Fruit fly (Drosophila melanogaster): ENCODE data around the gene CG12991.

Gene CG12991

dm6 chrX:17595822-17596221 is 16.2 kb downstream of the CG12991 start (continued):
- TF ChIP-seq pan (optimal IDR thresholded peaks at IDR 0.05) (no peak), pan (GFP tag; optimal IDR thresholded peaks at IDR 0.05 in 1 of 2, IDR thresholded peaks at IDR 0.05 in 1 of 2) (peak in 1 of 2 experiments; percentile 80), ewg (GFP tag; optimal IDR thresholded peaks at IDR 0.05) (peak; percentile 27), sisA (GFP tag; IDR thresholded peaks at IDR 0.05) (peak; percentile 70), mirr (GFP tag; optimal IDR thresholded peaks at IDR 0.05) (no peak), CG10274 (GFP tag; optimal IDR thresholded peaks at IDR 0.05) (peak; percentile 56), en (GFP tag; optimal IDR thresholded peaks at IDR 0.05) (no peak), sob (GFP tag; IDR thresholded peaks at IDR 0.05) (peak; percentile 88), CG8388 (GFP tag; optimal IDR thresholded peaks at IDR 0.05) (peak; percentile 54), Lpt (GFP tag; optimal IDR thresholded peaks at IDR 0.05) (no peak)

- TF ChIP-seq tio (GFP tag; optimal IDR thresholded peaks at IDR 0.05): no peak
- no peak for TF ChIP-seq ind (GFP tag; optimal IDR thresholded peaks at IDR 0.05)
- no peak for TF ChIP-seq HmgD (GFP tag; optimal IDR thresholded peaks at IDR 0.05)
- TF ChIP-seq Med (GFP tag): peak; percentile 42
- no peak for TF ChIP-seq CG11456 (GFP tag; IDR thresholded peaks at IDR 0.05)
Observed at dm6 chrX:17597622-17598021, 18.0 kb downstream of the CG12991 start.

DNA sequence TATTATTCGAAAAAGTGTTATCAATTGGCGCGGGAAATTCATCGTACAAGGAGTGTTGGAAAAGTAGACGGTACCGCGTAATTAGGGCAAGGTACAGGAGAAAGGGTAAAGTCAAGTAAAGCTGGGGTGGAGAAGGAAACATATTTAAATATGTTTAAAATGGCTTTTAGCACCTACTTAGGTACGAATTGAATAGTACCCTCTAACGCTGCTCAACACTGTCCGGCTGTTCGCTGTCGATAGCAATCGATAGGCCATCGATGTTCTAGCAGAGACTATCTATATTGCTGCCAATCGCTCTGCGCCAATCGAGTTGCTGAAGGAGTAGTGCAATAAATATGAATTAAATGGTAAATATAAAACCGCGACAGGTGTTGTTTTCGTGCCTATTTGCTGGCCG is 19.7 kb downstream of the CG12991 start, which contains the start of gene X11L:
Gene X11L, plus strand, starts transcription at position 279 of the 400 bp plus-strand sequence.
- TF ChIP-seq Bteb2 (GFP tag; optimal IDR thresholded peaks at IDR 0.05) (peak; percentile 55), CG1792 (GFP tag; optimal IDR thresholded peaks at IDR 0.05) (peak; percentile 56), lbe (GFP tag; optimal IDR thresholded peaks at IDR 0.05) (peak; percentile 75), dysf (GFP tag; IDR thresholded peaks at IDR 0.05) (peak; percentile 68), fd102C (GFP tag; optimal IDR thresholded peaks at IDR 0.05) (no peak), CG6791 (GFP tag; IDR thresholded peaks at IDR 0.05; ENCODE audit: partially characterized antibody) (peak; percentile 94), tap (tag; optimal IDR thresholded peaks at IDR 0.05) (no peak), Blimp-1 (GFP tag; optimal IDR thresholded peaks at IDR 0.05) (no peak), Doc3 (GFP tag; IDR thresholded peaks at IDR 0.05; ENCODE audit: partially characterized antibody) (peak; percentile 76), CG12744 (GFP tag; optimal IDR thresholded peaks at IDR 0.05) (peak; percentile 50), NC2β (GFP tag; optimal IDR thresholded peaks at IDR 0.05) (peak; percentile 68), vfl (GFP tag; optimal IDR thresholded peaks at IDR 0.05) (peak; percentile 79), Dll (GFP tag; IDR thresholded peaks at IDR 0.05; ENCODE audit: partially characterized antibody) (peak; percentile 87), al (GFP tag; IDR thresholded peaks at IDR 0.05) (peak; percentile 52), Ravus (GFP tag; IDR thresholded peaks at IDR 0.05) (no peak; the same call in 1 of the 2 replicates), ewg (GFP tag; optimal IDR thresholded peaks at IDR 0.05) (peak; percentile 53), CG2678 (tag; optimal IDR thresholded peaks at IDR 0.05) (no peak), CG12769 (tag; optimal IDR thresholded peaks at IDR 0.05) (no peak), CkIIα-i1 (GFP tag; IDR thresholded peaks at IDR 0.05) (no peak), grau (tag; optimal IDR thresholded peaks at IDR 0.05) (peak; percentile 61), sna (GFP tag; IDR thresholded peaks at IDR 0.05; ENCODE audit: partially characterized antibody) (peak; percentile 83), CG6689 (GFP tag; IDR thresholded peaks at IDR 0.05) (peak; percentile 54), dmrt11E (tag; optimal IDR thresholded peaks at IDR 0.05) (peak; percentile 49), BtbVII (GFP tag; optimal IDR thresholded peaks at IDR 0.05) (no peak), bowl (GFP tag; IDR thresholded peaks at IDR 0.05) (no peak), CG11696 (GFP tag; IDR thresholded peaks at IDR 0.05) (0 out of 2 replicates have a peak, but pooled peaks have one; percentile 21), cwo (GFP tag; optimal IDR thresholded peaks at IDR 0.05) (peak; percentile 31), toy (GFP tag; IDR thresholded peaks at IDR 0.05) (no peak), hbn (GFP tag; IDR thresholded peaks at IDR 0.05; ENCODE audit: partially characterized antibody) (peak; percentile 75), CG16813 (GFP tag; IDR thresholded peaks at IDR 0.05; ENCODE audit: partially characterized antibody) (peak; percentile 91), CG1024 (GFP tag; IDR thresholded peaks at IDR 0.05) (peak; percentile 63; the same call in 1 of the 2 replicates), ttk (GFP tag; IDR thresholded peaks at IDR 0.05) (0 out of 2 replicates have a peak, but pooled peaks have one; percentile 27), CG11504 (tag; optimal IDR thresholded peaks at IDR 0.05) (no peak), Ptx1 (GFP tag; IDR thresholded peaks at IDR 0.05) (peak; percentile 67)

Measured in whole organism, embryonic.